Fruit fly (Drosophila melanogaster): ENCODE measurements around the gene MFS10.
A peak's percentile ranks its signal among the peaks of the same experiment; 100 is the strongest.

MFS10 gene

DNA sequence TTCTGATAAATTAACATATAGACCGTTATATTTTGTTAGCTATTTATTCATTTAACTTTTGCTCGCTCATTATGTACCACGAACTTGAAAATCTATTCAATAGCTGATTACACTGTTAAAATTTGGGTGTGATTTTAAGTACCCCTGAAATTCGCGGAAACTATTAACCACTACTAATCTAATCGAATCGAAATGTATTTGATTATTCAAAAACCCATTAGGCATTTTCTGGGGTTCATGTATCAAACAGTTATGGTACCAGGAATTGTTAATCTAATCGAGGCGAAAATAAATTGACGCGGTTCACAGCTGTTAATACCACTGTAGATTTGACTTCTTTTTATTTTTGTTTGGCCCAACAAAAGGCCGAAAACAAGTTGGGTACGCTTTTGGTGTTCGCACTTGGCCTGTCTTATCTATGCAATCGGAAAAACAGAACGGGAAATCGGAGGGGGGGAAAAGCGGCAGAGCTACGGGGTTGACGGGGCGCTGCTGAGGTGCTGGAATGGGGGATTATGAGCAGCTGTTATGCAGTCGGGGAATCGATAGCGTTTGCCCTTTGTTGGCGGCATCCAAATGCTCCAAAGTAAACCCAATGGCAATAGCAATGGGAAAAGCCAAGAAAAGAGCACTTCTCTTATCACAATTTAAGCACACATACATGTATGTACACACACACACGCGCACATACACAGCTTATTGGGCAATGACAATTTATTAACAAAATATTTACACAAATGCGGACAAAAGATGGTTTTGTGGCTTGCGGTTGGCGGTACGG lies 40.6 kb upstream of the MFS10 start (continued):
- peak; percentile 23 for TF ChIP-seq unpg (GFP tag; optimal IDR thresholded peaks at IDR 0.05)
- no peak for TF ChIP-seq yki (optimal IDR thresholded peaks at IDR 0.05)
- no peak for TF ChIP-seq CG13894 (tag; optimal IDR thresholded peaks at IDR 0.05)
- peak; percentile 14; the same call in 1 of the 2 replicates for TF ChIP-seq CG14014 (GFP tag; IDR thresholded peaks at IDR 0.05)
- no peak for TF ChIP-seq ken (GFP tag; IDR thresholded peaks at IDR 0.05)
- peak; percentile 14 for TF ChIP-seq Hmr (GFP tag; optimal IDR thresholded peaks at IDR 0.05)
- TF ChIP-seq Lpt (GFP tag; optimal IDR thresholded peaks at IDR 0.05): no peak
- no peak for TF ChIP-seq sc (optimal IDR thresholded peaks at IDR 0.05)
- TF ChIP-seq sc (GFP tag; optimal IDR thresholded peaks at IDR 0.05): no peak
- no peak for TF ChIP-seq CG9797 (GFP tag; optimal IDR thresholded peaks at IDR 0.05)
- TF ChIP-seq CHES-1-like (GFP tag; optimal IDR thresholded peaks at IDR 0.05): no peak
- TF ChIP-seq CG4282 (GFP tag; optimal IDR thresholded peaks at IDR 0.05): peak; percentile 16
- 0 out of 2 replicates have a peak, but pooled peaks have one; percentile 7 for TF ChIP-seq vvl (GFP tag; IDR thresholded peaks at IDR 0.05)
- no peak; the same call in 2 of the 3 replicates for TF ChIP-seq CG2199 (GFP tag; IDR thresholded peaks at IDR 0.05)
- TF ChIP-seq hkb (optimal IDR thresholded peaks at IDR 0.05): no peak
- TF ChIP-seq hkb (GFP tag; IDR thresholded peaks at IDR 0.05): peak; percentile 21; the same call in 1 of the 2 replicates
- TF ChIP-seq shn (GFP tag; optimal IDR thresholded peaks at IDR 0.05): no peak
- TF ChIP-seq pros (GFP tag; optimal IDR thresholded peaks at IDR 0.05): peak; percentile 24
- TF ChIP-seq vnd (GFP tag; IDR thresholded peaks at IDR 0.05; ENCODE audit: partially characterized antibody): no peak
- no peak for TF ChIP-seq Camta (GFP tag; optimal IDR thresholded peaks at IDR 0.05)
- no peak for TF ChIP-seq run (tag; optimal IDR thresholded peaks at IDR 0.05)
- peak; percentile 14 for TF ChIP-seq CG12104 (GFP tag; optimal IDR thresholded peaks at IDR 0.05)
- no peak for TF ChIP-seq croc (GFP tag; conservative IDR thresholded peaks at IDR 0.05)
- no peak for TF ChIP-seq Gug (GFP tag; IDR thresholded peaks at IDR 0.05)
- no peak for TF ChIP-seq CG8765 (GFP tag; IDR thresholded peaks at IDR 0.05)
- TF ChIP-seq CG14860 (GFP tag; IDR thresholded peaks at IDR 0.05; ENCODE audit: partially characterized antibody): no peak
- TF ChIP-seq fd64A (GFP tag; optimal IDR thresholded peaks at IDR 0.05): peak; percentile 58
- no peak for TF ChIP-seq sna (GFP tag; IDR thresholded peaks at IDR 0.05; ENCODE audit: partially characterized antibody)
- TF ChIP-seq CG5180 (GFP tag; optimal IDR thresholded peaks at IDR 0.05): no peak
- no peak for TF ChIP-seq CG32532 (GFP tag; IDR thresholded peaks at IDR 0.05)
- TF ChIP-seq CG6654 (GFP tag; optimal IDR thresholded peaks at IDR 0.05): no peak
- no peak for TF ChIP-seq CG34224 (GFP tag; IDR thresholded peaks at IDR 0.05; ENCODE audit: partially characterized antibody)
- no peak for TF ChIP-seq CG12942 (GFP tag; optimal IDR thresholded peaks at IDR 0.05)
- no peak for TF ChIP-seq Dip2 (GFP tag; IDR thresholded peaks at IDR 0.05)
- TF ChIP-seq dm (GFP tag; optimal IDR thresholded peaks at IDR 0.05): no peak
- no peak for TF ChIP-seq CG6765 (GFP tag; optimal IDR thresholded peaks at IDR 0.05)
- TF ChIP-seq pnt (GFP tag; optimal IDR thresholded peaks at IDR 0.05): no peak
- TF ChIP-seq CG14441 (GFP tag; IDR thresholded peaks at IDR 0.05): 0 out of 2 replicates have a peak, but pooled peaks have one; percentile 7
- TF ChIP-seq cato (GFP tag; optimal IDR thresholded peaks at IDR 0.05; ENCODE audit: borderline replicate concordance): no peak
- no peak for TF ChIP-seq lab (GFP tag; optimal IDR thresholded peaks at IDR 0.05)
- TF ChIP-seq ATbp (GFP tag; optimal IDR thresholded peaks at IDR 0.05): peak; percentile 55
- no peak for TF ChIP-seq CG15073 (GFP tag; optimal IDR thresholded peaks at IDR 0.05)
- peak; percentile 27 for TF ChIP-seq phol (tag; optimal IDR thresholded peaks at IDR 0.05)
- TF ChIP-seq sug (tag; optimal IDR thresholded peaks at IDR 0.05): peak; percentile 54
- no peak for TF ChIP-seq Kr (GFP tag; optimal IDR thresholded peaks at IDR 0.05)
- no peak for TF ChIP-seq CG5245 (GFP tag; optimal IDR thresholded peaks at IDR 0.05)
- TF ChIP-seq CG4707 (GFP tag; optimal IDR thresholded peaks at IDR 0.05): peak; percentile 24
- TF ChIP-seq CoRest (tag; optimal IDR thresholded peaks at IDR 0.05): peak; percentile 53
- peak; percentile 51 for TF ChIP-seq CG7839 (tag; optimal IDR thresholded peaks at IDR 0.05)
- no peak for TF ChIP-seq hb (GFP tag; IDR thresholded peaks at IDR 0.05; ENCODE audit: partially characterized antibody)

All from whole organism, embryonic.